Fruit fly (Drosophila melanogaster) whole organism, embryonic: ENCODE data around the gene GlnRS.
A peak's percentile ranks its signal among the peaks of the same experiment; 100 is the strongest.

Source experiments
- Abd-B ChIP-seq: fragments of 200-800 bp; sonication (Bioruptor generic); optimal IDR thresholded peaks from 2 replicates; lab custom pipeline; 2018; ENCODE audit warnings: missing biosample characterization, mild to moderate bottlenecking, missing genetic modification characterization, moderate library complexity
- Adf1 ChIP-seq: fragments of 200-800 bp; sonication (Bioruptor generic); IDR thresholded peaks from 2 replicates; pipeline ENCODE4 v1.3.6; 2022; ENCODE audit warnings: missing biosample characterization, missing genetic modification characterization
- CG1024 ChIP-seq: fragments of 200-800 bp; sonication (Bioruptor generic); IDR thresholded peaks from 2 replicates; pipeline ENCODE4 v1.3.6; 2022; ENCODE audit warnings: missing biosample characterization, missing genetic modification characterization
- CG12155 ChIP-seq: fragments of 200-800 bp; sonication (Bioruptor generic); optimal IDR thresholded peaks from 3 replicates; lab custom pipeline; 2016; ENCODE audit warnings: missing biosample characterization, missing genetic modification characterization
- CG12299 ChIP-seq: fragments of 200-800 bp; sonication (Bioruptor generic); optimal IDR thresholded peaks from 2 replicates; lab custom pipeline; 2018; ENCODE audit warnings: missing biosample characterization, mild to moderate bottlenecking, missing genetic modification characterization
- CG14860 ChIP-seq: fragments of 200-800 bp; sonication (Bioruptor generic); IDR thresholded peaks from 3 replicates; pipeline ENCODE4 v1.3.6; 2022; ENCODE audit warnings: missing biosample characterization, missing genetic modification characterization; ENCODE audit not compliant: partially characterized antibody
- CG15269 ChIP-seq: fragments of 200-800 bp; sonication (Bioruptor generic); optimal IDR thresholded peaks from 2 replicates; lab custom pipeline; 2018; ENCODE audit warnings: missing biosample characterization, mild to moderate bottlenecking, missing genetic modification characterization, moderate library complexity
- CG15514 ChIP-seq: fragments of 200-800 bp; sonication (Bioruptor generic); optimal IDR thresholded peaks from 3 replicates; lab custom pipeline; 2017; ENCODE audit warnings: missing biosample characterization, missing genetic modification characterization, mild to moderate bottlenecking, moderate library complexity, missing genetic modification reagents
- CG1647 ChIP-seq: fragments of 200-800 bp; sonication (Bioruptor generic); optimal IDR thresholded peaks from 3 replicates; lab custom pipeline; 2016; ENCODE audit warnings: missing biosample characterization, missing genetic modification characterization
- CG16813 ChIP-seq: fragments of 200-800 bp; sonication (Bioruptor generic); IDR thresholded peaks from 3 replicates; pipeline ENCODE4 v1.3.6; 2022; ENCODE audit warnings: missing biosample characterization, missing genetic modification characterization; ENCODE audit not compliant: partially characterized antibody
- CG17802 ChIP-seq: fragments of 200-800 bp; sonication (Bioruptor generic); optimal IDR thresholded peaks from 2 replicates; lab custom pipeline; 2018; ENCODE audit warnings: missing biosample characterization, mild to moderate bottlenecking, missing genetic modification characterization, moderate library complexity
- CG5180 ChIP-seq: fragments of 200-800 bp; sonication (Bioruptor generic); optimal IDR thresholded peaks from 3 replicates; lab custom pipeline; 2017; ENCODE audit warnings: missing biosample characterization, missing genetic modification characterization, mild to moderate bottlenecking, moderate library complexity, missing genetic modification reagents
- CG9932 ChIP-seq: fragments of 200-800 bp; sonication (Bioruptor generic); IDR thresholded peaks from 2 replicates; pipeline ENCODE4 v1.3.6; 2022; ENCODE audit warnings: missing biosample characterization, missing genetic modification characterization
- Camta ChIP-seq: fragments of 200-800 bp; sonication (Bioruptor generic); optimal IDR thresholded peaks from 2 replicates; lab custom pipeline; 2016; ENCODE audit warnings: missing biosample characterization, missing genetic modification characterization
- Doc3 ChIP-seq: fragments of 200-800 bp; sonication (Bioruptor generic); IDR thresholded peaks from 3 replicates; pipeline ENCODE4 v1.3.6; 2022; ENCODE audit warnings: missing biosample characterization, missing genetic modification characterization; ENCODE audit not compliant: partially characterized antibody
- Dref ChIP-seq: fragments of 200-800 bp; sonication (Bioruptor generic); IDR thresholded peaks from 2 replicates; pipeline ENCODE4 v1.3.6; 2022; ENCODE audit warnings: missing biosample characterization, missing genetic modification characterization
- Hr3 ChIP-seq: fragments of 200-800 bp; sonication (Bioruptor generic); optimal IDR thresholded peaks from 3 replicates; lab custom pipeline; 2016; ENCODE audit warnings: missing biosample characterization, missing genetic modification characterization
- Mad ChIP-seq: fragments of 200-800 bp; sonication (Bioruptor generic); optimal IDR thresholded peaks from 2 replicates; lab custom pipeline; 2016; ENCODE audit warnings: missing biosample characterization, missing genetic modification characterization
- Med ChIP-seq: fragments of 200-800 bp; sonication (Bioruptor generic); peaks from one replicate; lab custom pipeline; 2016; ENCODE audit warnings: missing biosample characterization, missing genetic modification characterization, mild to moderate bottlenecking, inconsistent platforms, moderate library complexity
- Six4 ChIP-seq: fragments of 200-800 bp; sonication (Bioruptor generic); optimal IDR thresholded peaks from 2 replicates; lab custom pipeline; 2016; ENCODE audit warnings: missing biosample characterization, missing genetic modification characterization
- amos ChIP-seq: fragments of 200-800 bp; sonication (Bioruptor generic); IDR thresholded peaks from 2 replicates; pipeline ENCODE4 v1.3.6; 2022; ENCODE audit warnings: missing biosample characterization, missing genetic modification characterization; ENCODE audit not compliant: partially characterized antibody
- aop ChIP-seq: fragments of 200-800 bp; sonication (Bioruptor generic); IDR thresholded peaks from 2 replicates; pipeline ENCODE4 v1.3.6; 2022; ENCODE audit warnings: missing biosample characterization, missing genetic modification characterization
- bbx ChIP-seq: fragments of 200-800 bp; sonication (Bioruptor generic); IDR thresholded peaks from 2 replicates; pipeline ENCODE4 v1.3.6; 2022; ENCODE audit warnings: missing biosample characterization, missing genetic modification characterization; ENCODE audit not compliant: partially characterized antibody
- bcd ChIP-seq: fragments of 200-800 bp; sonication (Bioruptor generic); optimal IDR thresholded peaks from 2 replicates; lab custom pipeline; 2017; ENCODE audit warnings: missing biosample characterization, mild to moderate bottlenecking, missing genetic modification characterization
- bowl ChIP-seq: fragments of 200-800 bp; sonication (Bioruptor generic); IDR thresholded peaks from 2 replicates; pipeline ENCODE4 v1.3.6; 2022; ENCODE audit warnings: missing biosample characterization, missing genetic modification characterization
- bsh ChIP-seq, 2 experiments: fragments of 200-800 bp; sonication (Bioruptor generic); optimal IDR thresholded peaks; 2 replicates each; lab custom pipeline; 2017 to 2018; ENCODE audit warnings: mild to moderate bottlenecking in 2 of 2, missing biosample characterization in 2 of 2, missing genetic modification characterization in 2 of 2, moderate library complexity in 1 of 2
- corto ChIP-seq: fragments of 200-800 bp; sonication (Bioruptor generic); optimal IDR thresholded peaks from 2 replicates; lab custom pipeline; 2016; ENCODE audit warnings: missing biosample characterization, mild to moderate bottlenecking, missing genetic modification characterization, moderate library complexity
- croc ChIP-seq: fragments of 200-800 bp; sonication (Bioruptor generic); conservative IDR thresholded peaks from 3 replicates; pipeline ENCODE4 v1.3.6; 2022; ENCODE audit warnings: missing biosample characterization, missing genetic modification characterization
- da ChIP-seq: fragments of 200-800 bp; sonication (Bioruptor generic); optimal IDR thresholded peaks from 2 replicates; lab custom pipeline; 2016; ENCODE audit warnings: missing biosample characterization, missing genetic modification characterization
- dmrt11E ChIP-seq: fragments of 200-800 bp; sonication (Bioruptor generic); optimal IDR thresholded peaks from 3 replicates; lab custom pipeline; 2018; ENCODE audit warnings: missing biosample characterization, mild to moderate bottlenecking, missing genetic modification characterization, moderate library complexity
- dmrt99B ChIP-seq: fragments of 200-800 bp; sonication (Bioruptor generic); optimal IDR thresholded peaks from 2 replicates; lab custom pipeline; 2018; ENCODE audit warnings: missing biosample characterization, mild to moderate bottlenecking, missing genetic modification characterization, moderate library complexity
- hkb ChIP-seq, 2 experiments: fragments of 200-800 bp in 1 of 2; fragments of >200 bp in 1 of 2; sonication (Bioruptor generic) in 1 of 2; IDR thresholded peaks in 1 of 2; optimal IDR thresholded peaks in 1 of 2; 2 replicates each; pipeline versions ENCODE4 v1.3.6 to Lab custom; 2017 to 2022; ENCODE audit warnings: missing biosample characterization in 1 of 2, missing genetic modification characterization in 1 of 2
- lola ChIP-seq, 3 experiments: fragments of >200 bp in 2 of 3; fragments of 200-800 bp in 1 of 3; sonication (Bioruptor generic) in 1 of 3; optimal IDR thresholded peaks; 2 replicates each; lab custom pipeline; 2017 to 2019; ENCODE audit warnings: missing biosample characterization in 3 of 3, missing genetic modification characterization in 3 of 3, mild to moderate bottlenecking in 1 of 3, moderate library complexity in 1 of 3
- nmo ChIP-seq: fragments of 200-800 bp; sonication (Bioruptor generic); optimal IDR thresholded peaks from 2 replicates; lab custom pipeline; 2018; ENCODE audit warnings: missing biosample characterization, mild to moderate bottlenecking, missing genetic modification characterization, moderate library complexity
- rib ChIP-seq: fragments of 200-800 bp; sonication (Bioruptor generic); IDR thresholded peaks from 2 replicates; pipeline ENCODE4 v1.3.6; 2022; ENCODE audit warnings: missing biosample characterization, missing genetic modification characterization
- run ChIP-seq: fragments of 200-800 bp; sonication (Bioruptor generic); optimal IDR thresholded peaks from 3 replicates; lab custom pipeline; 2018; ENCODE audit warnings: missing biosample characterization, mild to moderate bottlenecking, missing genetic modification characterization
- salm ChIP-seq: fragments of 200-800 bp; sonication (Bioruptor generic); optimal IDR thresholded peaks from 2 replicates; lab custom pipeline; 2018; ENCODE audit warnings: missing biosample characterization, mild to moderate bottlenecking, missing genetic modification characterization
- so ChIP-seq: fragments of 200-800 bp; sonication (Bioruptor generic); IDR thresholded peaks from 3 replicates; pipeline ENCODE4 v1.3.6; 2022; ENCODE audit warnings: missing biosample characterization, missing genetic modification characterization
- ssp ChIP-seq: fragments of 200-800 bp; sonication (Bioruptor generic); IDR thresholded peaks from 2 replicates; pipeline ENCODE4 v1.3.6; 2022; ENCODE audit warnings: missing biosample characterization, missing genetic modification characterization
- stwl ChIP-seq: fragments of 200-800 bp; sonication (Bioruptor generic); optimal IDR thresholded peaks from 3 replicates; lab custom pipeline; 2018; ENCODE audit warnings: missing biosample characterization, mild to moderate bottlenecking, missing genetic modification characterization, moderate library complexity
- unc-4 ChIP-seq: fragments of 200-800 bp; sonication (Bioruptor generic); IDR thresholded peaks from 2 replicates; pipeline ENCODE4 v1.3.6; 2022; ENCODE audit warnings: missing biosample characterization, missing genetic modification characterization; ENCODE audit not compliant: partially characterized antibody
- vvl ChIP-seq: fragments of 200-800 bp; sonication (Bioruptor generic); IDR thresholded peaks from 2 replicates; pipeline ENCODE4 v1.3.6; 2022; ENCODE audit warnings: missing biosample characterization, missing genetic modification characterization
- zen2 ChIP-seq: fragments of 200-800 bp; sonication (Bioruptor generic); IDR thresholded peaks from 3 replicates; pipeline ENCODE4 v1.3.6; 2022; ENCODE audit warnings: missing biosample characterization, missing genetic modification characterization; ENCODE audit not compliant: partially characterized antibody

GlnRS gene

DNA sequence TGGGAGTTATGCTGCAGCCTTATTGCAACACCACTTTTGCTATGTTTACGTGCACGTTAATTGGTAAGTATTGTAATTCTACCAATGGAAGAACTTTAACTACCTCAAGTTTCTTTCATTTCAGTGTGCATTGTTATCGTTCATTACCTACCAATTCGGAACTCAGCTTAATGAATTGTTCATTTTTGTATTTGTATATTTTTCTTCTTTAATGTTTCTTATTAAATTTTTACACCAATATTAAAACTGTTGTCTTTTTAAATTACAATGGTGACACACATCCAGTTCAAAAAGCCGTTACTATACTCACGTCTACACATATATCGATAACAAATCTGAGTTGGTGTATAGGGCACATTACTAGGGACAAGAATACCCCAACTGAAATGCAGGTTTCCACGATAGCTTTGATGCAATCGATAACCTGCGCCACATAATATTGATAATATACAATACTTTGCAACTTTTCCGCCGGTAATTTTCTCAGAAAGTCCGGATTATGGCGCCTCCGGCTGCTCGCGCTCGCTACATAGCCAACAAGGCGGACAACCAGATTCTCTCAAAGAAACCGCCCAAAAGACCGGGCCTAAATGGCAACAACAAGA lies 44.2 kb downstream of the GlnRS start, which contains the start of gene Alg9 (continued):
- peak; percentile 18 for TF ChIP-seq hkb (optimal IDR thresholded peaks at IDR 0.05; lab: Kevin White, UChicago)
- no peak for TF ChIP-seq hkb (GFP tag; IDR thresholded peaks at IDR 0.05; lab: Robert Waterston, UW)
- TF ChIP-seq salm (tag; lab: Kevin White, UChicago): no peak
- no peak for TF ChIP-seq bowl (GFP tag; lab: Robert Waterston, UW)
- TF ChIP-seq aop (GFP tag; lab: Robert Waterston, UW): no peak
- peak; percentile 93 for TF ChIP-seq stwl (tag; lab: Kevin White, UChicago)
- peak; percentile 94 for TF ChIP-seq zen2 (GFP tag; lab: Robert Waterston, UW)
- TF ChIP-seq CG12299 (tag; lab: Kevin White, UChicago): no peak
- TF ChIP-seq CG9932 (GFP tag; lab: Robert Waterston, UW): peak; percentile 30; the same call in 1 of the 2 replicates
- TF ChIP-seq Mad (GFP tag; lab: Kevin White, UChicago): peak; percentile 3
- peak; percentile 84 for TF ChIP-seq CG14860 (GFP tag; lab: Robert Waterston, UW)
- peak; percentile 11; the same call in 1 of the 2 replicates for TF ChIP-seq Adf1 (GFP tag; lab: Robert Waterston, UW)
- peak; percentile 94 for TF ChIP-seq Dref
- TF ChIP-seq CG15514 (GFP tag; lab: Kevin White, UChicago): peak; percentile 94
- TF ChIP-seq Hr3 (GFP tag; lab: Kevin White, UChicago): peak; percentile 64
- peak; percentile 98 for TF ChIP-seq ssp
- peak; percentile 62; the same call in 1 of the 2 replicates for TF ChIP-seq CG1024 (GFP tag; lab: Robert Waterston, UW)
- peak in 1 of 3 experiments; percentile 71 for TF ChIP-seq lola (GFP tag; optimal IDR thresholded peaks at IDR 0.05; lab: Kevin White, UChicago)
- peak; percentile 83 for TF ChIP-seq Doc3 (GFP tag; lab: Robert Waterston, UW)
- TF ChIP-seq bbx: peak; percentile 92
- TF ChIP-seq vvl (GFP tag; lab: Robert Waterston, UW): 0 out of 2 replicates have a peak, but pooled peaks have one; percentile 37
- TF ChIP-seq Six4 (GFP tag; lab: Kevin White, UChicago): peak; percentile 13
- TF ChIP-seq nmo (GFP tag; lab: Kevin White, UChicago): peak; percentile 23
- TF ChIP-seq CG17802 (tag; lab: Kevin White, UChicago): peak; percentile 81

DNA sequence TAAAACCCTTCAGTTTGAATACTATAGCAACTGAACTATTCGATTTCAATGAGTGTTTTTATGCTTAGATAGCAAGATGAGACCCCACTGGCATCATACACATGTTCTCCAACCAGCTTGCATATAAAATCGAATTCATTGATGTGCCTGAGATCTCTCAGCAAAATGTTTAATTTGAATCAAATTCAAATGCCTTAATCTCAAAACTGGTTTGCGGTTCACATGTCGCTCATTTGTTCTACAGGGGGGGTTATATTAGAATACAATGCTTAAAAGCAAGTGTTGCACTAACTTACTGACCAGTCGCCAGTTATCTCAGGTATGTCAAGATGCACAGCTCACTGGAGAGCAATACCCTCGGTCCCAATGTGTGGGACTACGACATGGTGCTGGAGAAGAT lies 46.5 kb downstream of the GlnRS start, which contains the start of gene CG31103:
Gene CG31103 (plus strand): TSS at position 301 of the 400 bp plus-strand sequence.
- TF ChIP-seq rib (GFP tag; lab: Robert Waterston, UW): no peak
- no peak for TF ChIP-seq CG16813 (GFP tag; lab: Robert Waterston, UW)
- no peak for TF ChIP-seq croc (GFP tag; lab: Robert Waterston, UW)
- TF ChIP-seq amos (GFP tag; lab: Robert Waterston, UW): no peak
- no peak for TF ChIP-seq so (GFP tag; lab: Robert Waterston, UW)
- no peak for TF ChIP-seq bsh (GFP tag; optimal IDR thresholded peaks at IDR 0.05; lab: Kevin White, UChicago)
- no peak for TF ChIP-seq Hr3 (GFP tag; lab: Kevin White, UChicago)

DNA sequence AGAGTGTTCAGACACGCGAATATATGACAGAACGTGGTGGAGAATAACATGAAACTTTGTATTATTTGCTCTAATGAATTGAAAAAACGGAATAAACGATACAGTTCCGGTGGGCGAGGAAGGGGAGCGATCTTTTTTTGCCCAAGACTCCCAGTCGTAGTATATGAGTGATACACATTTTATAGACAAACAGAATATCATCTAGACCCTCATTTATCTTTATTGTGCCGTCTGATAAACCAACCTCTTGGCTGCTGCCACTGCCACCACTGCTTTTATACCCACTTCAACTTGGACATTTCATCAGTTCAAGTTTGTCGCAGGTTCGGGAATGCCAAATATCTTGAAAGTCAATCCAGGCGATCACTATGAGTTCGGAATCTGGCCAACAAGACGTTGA lies 49.5 kb downstream of the GlnRS start, which contains the start of gene CG31106:
Gene CG31106 (plus strand): TSS at position 301 of the 400 bp plus-strand sequence.
- TF ChIP-seq unc-4 (GFP tag; lab: Robert Waterston, UW) (no peak), Med (GFP tag; lab: Kevin White, UChicago) (peak; percentile 22)

DNA sequence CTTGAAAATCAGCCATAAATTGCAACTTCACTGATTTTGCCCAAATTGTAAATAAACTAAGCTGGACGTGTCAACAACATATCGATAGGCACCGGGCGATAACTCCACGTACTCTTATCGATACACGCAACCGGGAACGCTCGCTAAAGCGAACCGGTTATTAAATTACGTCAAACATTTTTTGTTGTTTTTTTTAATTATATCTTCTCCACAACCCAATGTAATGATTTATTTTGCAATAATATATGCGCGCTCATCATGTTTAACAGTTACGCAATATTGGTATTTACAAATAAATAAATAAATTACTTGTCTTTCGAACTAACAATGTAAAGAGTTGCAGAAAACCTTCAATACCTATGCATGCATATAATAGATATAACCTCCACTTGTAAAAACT lies 50.4 kb downstream of the GlnRS start, which contains the start of gene Saysd1:
Gene Saysd1 (minus strand): TSS at position 66 of the 400 bp plus-strand sequence.
- no peak for TF ChIP-seq CG5180 (GFP tag; lab: Kevin White, UChicago)
- no peak for TF ChIP-seq CG12155
- no peak for TF ChIP-seq CG1647 (GFP tag; lab: Kevin White, UChicago)
- no peak for TF ChIP-seq Abd-B
- no peak for TF ChIP-seq dmrt99B (tag; lab: Kevin White, UChicago)
- TF ChIP-seq dmrt11E (tag; lab: Kevin White, UChicago): no peak
- peak; percentile 38 for TF ChIP-seq bcd (GFP tag; lab: Kevin White, UChicago)
- no peak for TF ChIP-seq CG15269 (tag; lab: Kevin White, UChicago)
- no peak for TF ChIP-seq da (GFP tag; lab: Kevin White, UChicago)
- no peak for TF ChIP-seq run (tag; lab: Kevin White, UChicago)
- TF ChIP-seq Camta (GFP tag; lab: Kevin White, UChicago): peak; percentile 4
- TF ChIP-seq corto (GFP tag; lab: Kevin White, UChicago): no peak
